Worm (Caenorhabditis elegans): ENCODE data around the gene trap-4.

Gene trap-4

ce11 chrIII:11942664-11943063 is 22.1 kb downstream of the trap-4 start:
- TF ChIP-seq unc-62 (GFP tag; optimal IDR thresholded peaks at IDR 0.05) = no peak

- TF ChIP-seq unc-62 (GFP tag; optimal IDR thresholded peaks at IDR 0.05) = no peak
Observed at ce11 chrIII:11946062-11946749, 25.7 kb downstream of the trap-4 start.

DNA sequence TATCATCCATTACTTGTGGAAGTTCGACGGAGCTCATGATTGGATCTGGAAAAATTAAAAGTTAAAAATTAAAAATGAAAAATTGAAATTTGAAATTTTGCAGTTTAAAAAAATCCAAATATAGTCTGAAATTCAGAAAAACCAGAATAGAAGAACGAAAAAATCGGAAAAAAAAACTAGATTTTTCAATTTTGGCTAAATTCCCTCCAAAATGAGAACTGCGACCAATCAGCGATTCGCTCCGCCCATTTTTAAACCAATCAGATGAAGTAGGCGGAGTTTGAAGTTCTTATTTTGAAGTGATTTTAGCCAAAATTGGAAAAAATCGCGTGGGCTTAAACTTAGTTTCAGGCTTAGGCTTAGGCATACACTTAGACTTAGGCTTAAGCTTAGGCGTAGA is 26.4 kb downstream of the trap-4 start, which contains the start of gene Y56A3A.7:
Gene Y56A3A.7 (minus strand): TSS at position 47 of the 400 bp plus-strand sequence.
- TF ChIP-seq unc-62 (GFP tag; optimal IDR thresholded peaks at IDR 0.05) = no peak

ce11 chrIII:11947527-11947926 is 27.0 kb downstream of the trap-4 start:
- TF ChIP-seq unc-62 (GFP tag; optimal IDR thresholded peaks at IDR 0.05) = no peak

ce11 chrIII:11948437-11948836 is 27.9 kb downstream of the trap-4 start:
- no peak for TF ChIP-seq unc-62 (GFP tag; optimal IDR thresholded peaks at IDR 0.05)

DNA sequence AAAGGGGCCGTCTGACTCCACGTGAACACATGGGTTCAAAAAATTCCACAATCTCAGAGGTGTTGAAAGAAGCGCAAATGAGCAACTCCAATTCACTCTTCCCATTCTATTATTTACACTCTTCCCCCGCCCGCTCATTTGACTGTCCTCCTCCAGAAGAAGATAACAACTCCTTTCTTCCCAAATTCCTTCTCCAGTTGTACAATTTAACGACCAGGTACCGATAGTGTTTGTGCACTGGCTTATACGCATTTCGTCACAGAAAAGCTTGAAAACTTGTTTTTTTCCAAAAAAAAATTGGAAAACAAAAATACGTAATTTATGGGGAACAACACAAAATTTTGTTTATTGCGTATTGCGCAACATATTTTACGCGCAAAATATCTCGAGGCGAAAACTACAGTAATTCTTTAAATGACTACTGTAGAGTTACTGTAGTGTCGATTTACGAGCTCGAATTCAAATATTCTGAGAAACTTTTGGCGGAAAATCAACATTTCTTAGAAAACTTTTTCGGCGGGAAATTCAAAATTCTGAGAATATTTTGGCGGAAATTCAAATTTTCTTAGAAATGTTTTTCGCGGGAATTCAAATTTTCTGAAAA is 28.8 kb downstream of the trap-4 start:
- no peak for TF ChIP-seq unc-62 (GFP tag; optimal IDR thresholded peaks at IDR 0.05)

ce11 chrIII:11951111-11951510 is 30.6 kb downstream of the trap-4 start:
- no peak for TF ChIP-seq unc-62 (GFP tag; optimal IDR thresholded peaks at IDR 0.05)

DNA sequence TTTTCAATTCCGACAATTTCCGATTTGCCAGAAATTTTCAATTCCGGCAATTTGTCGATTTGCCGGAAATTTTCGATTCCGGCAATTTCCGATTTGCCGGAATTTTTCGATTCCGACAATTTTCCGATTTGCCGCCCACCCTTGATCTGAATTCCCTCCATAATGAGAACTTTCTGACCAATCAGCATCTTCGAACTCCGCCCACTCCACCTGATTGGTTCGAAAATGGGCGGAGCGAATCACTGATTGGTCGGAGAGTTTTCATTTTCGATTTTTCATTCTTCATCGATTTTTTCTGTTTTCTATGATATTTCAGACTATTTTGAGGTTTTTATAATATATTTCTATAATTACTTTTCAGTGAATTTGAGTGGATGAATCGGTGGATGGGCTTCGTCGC is 33.6 kb downstream of the trap-4 start:
- no peak for TF ChIP-seq unc-62 (GFP tag; optimal IDR thresholded peaks at IDR 0.05)

DNA sequence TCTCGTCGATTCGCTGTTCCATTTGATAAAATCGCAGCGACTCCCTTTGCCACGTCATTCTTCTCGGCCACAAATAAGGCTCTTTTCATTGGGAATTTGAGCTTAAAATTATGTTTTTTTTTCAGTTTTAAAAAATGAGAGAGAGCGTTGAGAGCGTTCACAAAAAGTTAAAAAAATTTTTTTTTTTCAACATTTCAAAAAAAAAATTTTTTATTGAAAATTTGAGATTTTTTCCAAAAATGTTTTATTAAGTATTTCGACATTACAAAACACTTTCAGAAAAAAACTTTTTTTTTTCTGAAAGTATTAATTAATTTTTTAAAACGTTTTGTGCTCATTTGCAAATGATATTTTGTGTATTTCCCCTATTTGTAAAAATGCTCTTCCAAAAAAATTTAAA is 39.5 kb downstream of the trap-4 start, which contains the start of gene top-3:
Gene top-3 (minus strand): TSS at position 101 of the 400 bp plus-strand sequence.
- TF ChIP-seq unc-62 (GFP tag; optimal IDR thresholded peaks at IDR 0.05) = no peak
